Worm (Caenorhabditis elegans): ENCODE data around the gene F20B6.10.

F20B6.10 gene

ce11 chrX:4190537-4191144, 26.4 kb downstream of the F20B6.10 start, which contains the start of gene vha-12 (continued):
- peak; percentile 68 for TF ChIP-seq ceh-82 (tag; optimal IDR thresholded peaks at IDR 0.05)
- peak; percentile 71 to 92 for TF ChIP-seq lsy-2 (tag; optimal IDR thresholded peaks at IDR 0.05)
- peak; percentile 91 for TF ChIP-seq nhr-25 (tag; optimal IDR thresholded peaks at IDR 0.05)
- TF ChIP-seq peb-1 (tag; optimal IDR thresholded peaks at IDR 0.05), result no peak
- TF ChIP-seq ztf-1 (GFP tag; conservative IDR thresholded peaks at IDR 0.05), result no peak
- TF ChIP-seq fos-1 (tag; optimal IDR thresholded peaks at IDR 0.05), result peak; percentile 83
- peak; percentile 62 for TF ChIP-seq ztf-4 (tag; optimal IDR thresholded peaks at IDR 0.05)
- TF ChIP-seq sma-3 (GFP tag; optimal IDR thresholded peaks at IDR 0.05), result peak; percentile 96
- TF ChIP-seq unc-55 (GFP tag; optimal IDR thresholded peaks at IDR 0.05), result peak; percentile 93
- peak; percentile 90 for TF ChIP-seq lin-13 (GFP tag; optimal IDR thresholded peaks at IDR 0.05)
- no peak for TF ChIP-seq elt-1 (tag; optimal IDR thresholded peaks at IDR 0.05)
- peak; percentile 48 for TF ChIP-seq nhr-10 (tag; optimal IDR thresholded peaks at IDR 0.05)
- peak; percentile 91 for TF ChIP-seq nhr-129 (tag; optimal IDR thresholded peaks at IDR 0.05)
- TF ChIP-seq mab-5 (tag; optimal IDR thresholded peaks at IDR 0.05), result peak; percentile 78
- no peak for TF ChIP-seq unc-62 (GFP tag; optimal IDR thresholded peaks at IDR 0.05)
- TF ChIP-seq snpc-4 (tag; optimal IDR thresholded peaks at IDR 0.05), result peak; percentile 66

ce11 chrX:4186656-4187055, 30.3 kb downstream of the F20B6.10 start, which contains the start of gene mrp-6:
mrp-6 (minus strand) TSS chrX:4186756.
- TF ChIP-seq aly-2 (tag; optimal IDR thresholded peaks at IDR 0.05) (no peak), elt-1 (tag; optimal IDR thresholded peaks at IDR 0.05) (no peak), ZK546.5 (tag; optimal IDR thresholded peaks at IDR 0.05) (no peak), lin-11 (tag; optimal IDR thresholded peaks at IDR 0.05) (no peak), unc-55 (GFP tag; optimal IDR thresholded peaks at IDR 0.05) (no peak), sem-4 (tag; optimal IDR thresholded peaks at IDR 0.05) (no peak), C34F6.9 (tag; optimal IDR thresholded peaks at IDR 0.05) (no peak), sma-3 (GFP tag; optimal IDR thresholded peaks at IDR 0.05) (no peak), nhr-10 (tag; optimal IDR thresholded peaks at IDR 0.05) (no peak), egl-27 (tag; optimal IDR thresholded peaks at IDR 0.05) (no peak), skn-1 (tag; optimal IDR thresholded peaks at IDR 0.05) (no peak), nhr-25 (tag; optimal IDR thresholded peaks at IDR 0.05) (no peak), ceh-16 (tag; optimal IDR thresholded peaks at IDR 0.05) (no peak), lin-13 (GFP tag; optimal IDR thresholded peaks at IDR 0.05) (no peak), nhr-21 (tag; optimal IDR thresholded peaks at IDR 0.05) (no peak), mbf-1 (tag; optimal IDR thresholded peaks at IDR 0.05) (no peak), ztf-1 (GFP tag; conservative IDR thresholded peaks at IDR 0.05) (no peak)

- no peak for TF ChIP-seq nhr-77 (tag; optimal IDR thresholded peaks at IDR 0.05)
- TF ChIP-seq skn-1 (tag; optimal IDR thresholded peaks at IDR 0.05), result no peak
- no peak for TF ChIP-seq unc-39 (tag; optimal IDR thresholded peaks at IDR 0.05)
- TF ChIP-seq sma-3 (GFP tag; optimal IDR thresholded peaks at IDR 0.05), result no peak
- no peak for TF ChIP-seq ZK546.5 (tag; optimal IDR thresholded peaks at IDR 0.05)
- TF ChIP-seq F13H6.1 (tag; optimal IDR thresholded peaks at IDR 0.05), result no peak
- no peak for TF ChIP-seq lin-39 (tag; optimal IDR thresholded peaks at IDR 0.05)
- no peak for TF ChIP-seq aly-2 (tag; optimal IDR thresholded peaks at IDR 0.05)
- TF ChIP-seq gmeb-1 (tag; optimal IDR thresholded peaks at IDR 0.05), result no peak
- TF ChIP-seq Y55F3AM.14 (GFP tag; optimal IDR thresholded peaks at IDR 0.05), result no peak
- TF ChIP-seq R02D3.7 (tag; optimal IDR thresholded peaks at IDR 0.05), result no peak
- no peak for TF ChIP-seq mab-5 (tag; optimal IDR thresholded peaks at IDR 0.05)
Measured at ce11 chrX:4177394-4177793, 39.6 kb downstream of the F20B6.10 start, which contains the start of gene ZK470.6. ZK470.6 (minus strand) TSS chrX:4177494.

- TF ChIP-seq nhr-237 (tag; optimal IDR thresholded peaks at IDR 0.05) (no peak), ceh-16 (tag; optimal IDR thresholded peaks at IDR 0.05) (no peak), sem-4 (tag; optimal IDR thresholded peaks at IDR 0.05) (no peak)
Measured at ce11 chrX:4167150-4167549, 49.8 kb downstream of the F20B6.10 start, which contains the start of gene ZK470.14. ZK470.14 (plus strand) TSS chrX:4167450.
